Worm (Caenorhabditis elegans) whole organism, L4/young adult: ENCODE results near the gene Y71H2B.2.

Experiments
- W03F9.2 ChIP-seq: fragments of 150-350 bp; optimal IDR thresholded peaks from 2 replicates; lab custom pipeline; 2014; ENCODE audit warnings: missing biosample characterization, missing genetic modification characterization
- dao-5 ChIP-seq: sonication (generic microtip); optimal IDR thresholded peaks from 2 replicates; lab custom pipeline; 2016; ENCODE audit warnings: missing genotype, missing genetic modification characterization, moderate library complexity, missing compliant biosample characterization
- him-1 ChIP-seq: sonication (generic microtip); optimal IDR thresholded peaks from 2 replicates; lab custom pipeline; 2016; ENCODE audit warnings: missing genotype, missing genetic modification reagents, missing genetic modification characterization, missing compliant biosample characterization

The Y71H2B.2 gene

ce11 chrIII:2619559-2619958, 3.4 kb upstream of the Y71H2B.2 start, which contains the start of gene ppfr-4:
Gene ppfr-4 (plus strand): TSS chrIII:2619936.
- TF ChIP-seq W03F9.2 (tag; lab: Kevin White, UChicago) (no peak), dao-5 (tag; lab: Kevin White, UChicago) (no peak), him-1 (tag; lab: Kevin White, UChicago) (no peak)

DNA sequence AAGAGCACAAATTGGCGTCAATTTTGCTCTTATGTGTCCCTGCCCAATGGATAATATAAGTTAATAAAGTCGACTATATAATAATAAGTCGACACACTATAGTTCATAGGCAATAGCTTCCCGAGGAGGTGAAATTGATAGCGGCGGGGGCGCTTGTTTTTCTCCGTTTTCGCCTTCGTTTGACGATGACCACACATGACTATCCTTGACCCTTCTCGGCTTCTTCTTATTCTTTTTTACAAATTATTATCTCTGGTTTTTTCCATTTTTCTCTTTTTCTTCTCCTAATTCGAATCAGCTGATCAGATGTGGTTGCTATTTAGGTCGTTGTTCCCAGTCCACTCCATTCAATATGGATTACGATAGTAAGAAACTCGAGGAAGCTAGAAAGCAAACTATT, 5.7 kb downstream of the Y71H2B.2 start, which contains the start of gene acbp-8:
Gene acbp-8, plus strand, starts transcription at position 324 of the 400 bp plus-strand sequence.
- TF ChIP-seq dao-5 (tag; lab: Kevin White, UChicago) (no peak), W03F9.2 (tag; lab: Kevin White, UChicago) (no peak), him-1 (tag; lab: Kevin White, UChicago) (no peak)

ce11 chrIII:2632819-2633398, 9.9 kb downstream of the Y71H2B.2 start:
- TF ChIP-seq dao-5 (tag; lab: Kevin White, UChicago) (no peak), him-1 (tag; lab: Kevin White, UChicago) (no peak), W03F9.2 (tag; lab: Kevin White, UChicago) (no peak)

ce11 chrIII:2634577-2634976, 11.6 kb downstream of the Y71H2B.2 start:
- TF ChIP-seq W03F9.2 (tag; lab: Kevin White, UChicago) (no peak), dao-5 (tag; lab: Kevin White, UChicago) (no peak), him-1 (tag; lab: Kevin White, UChicago) (no peak)

ce11 chrIII:2636137-2636536, 13.2 kb downstream of the Y71H2B.2 start, which contains the start of gene zmp-2:
Gene zmp-2 (plus strand): TSS chrIII:2636383.
- no peak for TF ChIP-seq him-1 (tag; lab: Kevin White, UChicago)
- TF ChIP-seq W03F9.2 (tag; lab: Kevin White, UChicago): no peak
- no peak for TF ChIP-seq dao-5 (tag; lab: Kevin White, UChicago)

DNA sequence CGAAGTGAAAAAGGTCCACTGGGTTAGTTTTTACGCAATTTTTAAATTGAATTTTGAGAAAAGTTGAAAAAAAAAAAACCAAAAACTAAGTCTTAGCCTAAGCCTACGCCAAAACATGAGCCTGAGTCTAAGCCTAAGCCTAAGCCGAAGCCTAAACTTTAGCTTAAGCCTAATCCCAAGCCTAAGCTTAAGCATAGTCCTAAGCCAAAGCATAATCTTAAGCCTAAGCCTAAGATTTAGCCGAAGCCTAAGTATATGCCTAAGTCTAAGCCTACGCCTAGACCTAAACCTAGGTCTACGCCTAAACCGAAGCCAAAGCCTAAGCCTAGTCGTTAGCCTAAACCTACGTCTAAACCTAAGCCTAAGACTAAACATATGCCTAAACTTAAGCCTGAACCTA, 18.7 kb downstream of the Y71H2B.2 start:
- TF ChIP-seq dao-5 (tag; lab: Kevin White, UChicago) (no peak), him-1 (tag; lab: Kevin White, UChicago) (no peak), W03F9.2 (tag; lab: Kevin White, UChicago) (no peak)

- TF ChIP-seq W03F9.2 (tag; lab: Kevin White, UChicago) (no peak), dao-5 (tag; lab: Kevin White, UChicago) (no peak), him-1 (tag; lab: Kevin White, UChicago) (no peak)
Measured at ce11 chrIII:2647194-2647925, 24.4 kb downstream of the Y71H2B.2 start.

ce11 chrIII:2651519-2651918, 28.5 kb downstream of the Y71H2B.2 start:
- TF ChIP-seq W03F9.2 (tag; lab: Kevin White, UChicago) (no peak), him-1 (tag; lab: Kevin White, UChicago) (no peak), dao-5 (tag; lab: Kevin White, UChicago) (no peak)

DNA sequence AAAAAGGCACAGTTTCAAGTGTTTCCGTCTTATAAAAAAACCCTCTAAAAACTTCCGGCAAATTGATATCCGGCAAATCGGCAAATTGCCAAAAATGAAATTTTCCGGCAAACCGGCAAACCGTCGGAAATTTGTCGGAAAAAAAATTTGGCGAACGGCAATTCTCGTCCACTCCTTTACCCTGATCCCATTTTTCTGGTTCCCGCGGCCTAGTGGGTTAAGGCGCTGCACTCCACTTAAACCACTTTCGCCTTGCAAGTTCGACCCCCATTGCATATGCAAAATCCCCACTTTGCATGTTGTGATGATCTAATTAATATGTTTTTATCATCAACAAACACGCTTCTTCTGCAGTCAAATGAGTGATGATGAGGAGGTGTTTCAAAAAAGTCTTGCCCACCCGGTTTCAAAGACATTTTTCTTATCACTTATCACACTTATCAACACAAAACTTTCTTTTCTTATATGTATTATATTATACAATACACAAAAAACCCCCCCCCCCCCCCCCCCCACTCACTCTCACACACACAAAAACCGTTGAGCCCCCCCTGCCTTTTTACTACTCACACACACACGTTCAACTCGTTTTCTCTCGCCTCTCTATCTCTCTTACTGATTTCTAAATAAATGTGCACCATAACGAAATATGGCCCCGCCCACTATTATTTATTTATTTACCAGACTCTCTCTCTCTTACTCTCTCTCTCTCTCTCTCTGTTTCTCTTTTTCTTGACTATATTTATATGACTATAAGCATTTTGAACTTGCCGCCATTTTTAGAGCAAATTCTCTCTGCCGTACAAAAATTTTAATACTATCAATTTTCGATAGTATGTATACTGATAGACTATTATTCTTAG, 30.0 kb downstream of the Y71H2B.2 start:
- TF ChIP-seq dao-5 (tag; lab: Kevin White, UChicago) (no peak), W03F9.2 (tag; lab: Kevin White, UChicago) (no peak), him-1 (tag; lab: Kevin White, UChicago) (no peak)

- TF ChIP-seq dao-5 (tag; lab: Kevin White, UChicago) (no peak), him-1 (tag; lab: Kevin White, UChicago) (no peak), W03F9.2 (tag; lab: Kevin White, UChicago) (no peak)
Measured at ce11 chrIII:2656168-2656567, 33.2 kb downstream of the Y71H2B.2 start.

DNA sequence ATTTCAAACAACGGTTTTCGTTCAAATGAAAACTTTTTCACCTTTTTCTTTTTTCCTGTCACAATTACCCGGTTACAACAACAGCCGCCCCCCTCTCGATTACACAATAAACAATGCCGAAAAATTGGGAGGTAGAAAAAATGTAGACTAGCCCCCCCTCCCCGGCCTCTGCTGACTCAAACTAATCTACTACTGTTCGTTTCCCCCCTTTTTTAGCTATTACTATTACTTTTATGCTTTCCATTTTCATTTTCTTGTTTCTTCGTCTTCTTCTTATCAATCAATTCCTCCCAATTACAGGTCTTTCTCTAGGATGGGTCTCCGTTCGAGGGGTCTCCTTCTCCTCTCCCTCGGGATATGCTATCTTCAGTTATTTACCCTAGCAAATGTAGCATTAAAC, 34.8 kb downstream of the Y71H2B.2 start, which contains the start of gene let-805:
Gene let-805, plus strand, starts transcription at position 301 of the 400 bp plus-strand sequence.
- TF ChIP-seq W03F9.2 (tag; lab: Kevin White, UChicago): no peak

ce11 chrIII:2675449-2675848, 52.5 kb downstream of the Y71H2B.2 start:
- TF ChIP-seq him-1 (tag; lab: Kevin White, UChicago) (no peak), dao-5 (tag; lab: Kevin White, UChicago) (no peak), W03F9.2 (tag; lab: Kevin White, UChicago) (no peak)

- TF ChIP-seq him-1 (tag; lab: Kevin White, UChicago) (no peak), W03F9.2 (tag; lab: Kevin White, UChicago) (no peak), dao-5 (tag; lab: Kevin White, UChicago) (no peak)
Measured at ce11 chrIII:2676097-2676496, 53.1 kb downstream of the Y71H2B.2 start.
